Worm (Caenorhabditis elegans) whole organism, young adult: ENCODE results near the gene Y54G2A.12.

Source experiments
- C06A6.2 ChIP-seq: fragments of 200-800 bp; sonication (Bioruptor generic); conservative IDR thresholded peaks from 2 replicates; pipeline ENCODE4 v1.3.6; 2022; ENCODE audit warnings: missing genetic modification characterization, missing compliant biosample characterization
- D2030.7 ChIP-seq: fragments of 200-800 bp; sonication (Bioruptor generic); IDR thresholded peaks from 2 replicates; pipeline ENCODE4 v1.3.6; 2022; ENCODE audit warnings: missing genetic modification reagents, missing genetic modification characterization, missing compliant biosample characterization
- F10E7.11 ChIP-seq: sonication (generic microtip); optimal IDR thresholded peaks from 2 replicates; lab custom pipeline; 2017; ENCODE audit warnings: mild to moderate bottlenecking, missing genetic modification characterization, moderate library complexity, missing compliant biosample characterization
- F39B2.1 ChIP-seq: fragments of 200-800 bp; sonication (Bioruptor generic); IDR thresholded peaks from 2 replicates; pipeline ENCODE4 v1.3.6; 2022; ENCODE audit warnings: missing genetic modification reagents, missing genetic modification characterization, missing compliant biosample characterization
- F49E8.2 ChIP-seq: sonication (generic microtip); optimal IDR thresholded peaks from 3 replicates; lab custom pipeline; 2017; ENCODE audit warnings: missing genetic modification characterization, mild to moderate bottlenecking, missing compliant biosample characterization, antibody characterized with exemption, moderate library complexity; ENCODE audit not compliant: insufficient read depth
- F52B5.7 ChIP-seq: sonication (generic microtip); optimal IDR thresholded peaks from 2 replicates; lab custom pipeline; 2016; ENCODE audit warnings: mild to moderate bottlenecking, missing genetic modification characterization, missing compliant biosample characterization
- F57A8.1 ChIP-seq: fragments of 200-800 bp; sonication (Bioruptor generic); optimal IDR thresholded peaks from 2 replicates; lab custom pipeline; 2018; ENCODE audit warnings: mild to moderate bottlenecking, missing genetic modification characterization, moderate library complexity, missing compliant biosample characterization
- K11D2.4 ChIP-seq: fragments of 200-800 bp; sonication (Bioruptor generic); IDR thresholded peaks from 2 replicates; pipeline ENCODE4 v1.3.6; 2022; ENCODE audit warnings: missing genetic modification reagents, missing genetic modification characterization, missing compliant biosample characterization
- K12H6.12 ChIP-seq: fragments of 200-800 bp; sonication (Bioruptor generic); optimal IDR thresholded peaks from 2 replicates; lab custom pipeline; 2018; ENCODE audit warnings: mild to moderate bottlenecking, missing genetic modification characterization, missing compliant biosample characterization
- Y53F4B.3 ChIP-seq: fragments of 200-800 bp; sonication (Bioruptor generic); IDR thresholded peaks from 2 replicates; pipeline ENCODE4 v1.3.6; 2022; ENCODE audit warnings: missing genetic modification reagents, missing genetic modification characterization, missing compliant biosample characterization
- Y53G8AR.9 ChIP-seq: fragments of 200-800 bp; sonication (Bioruptor generic); conservative IDR thresholded peaks from 2 replicates; pipeline ENCODE4 v1.3.6; 2022; ENCODE audit warnings: missing genetic modification reagents, missing genetic modification characterization, missing compliant biosample characterization
- Y56A3A.18 ChIP-seq: fragments of 200-800 bp; sonication (Bioruptor generic); IDR thresholded peaks from 2 replicates; pipeline ENCODE4 v1.3.6; 2022; ENCODE audit warnings: missing genetic modification reagents, missing genetic modification characterization, missing compliant biosample characterization
- Y95B8A.8 ChIP-seq: fragments of 200-800 bp; sonication (Bioruptor generic); IDR thresholded peaks from 2 replicates; pipeline ENCODE4 v1.3.6; 2022; ENCODE audit warnings: missing genetic modification reagents, missing genetic modification characterization, missing compliant biosample characterization
- akir-1 ChIP-seq: fragments of 200-800 bp; sonication (Bioruptor generic); optimal IDR thresholded peaks from 2 replicates; lab custom pipeline; 2018; ENCODE audit warnings: mild to moderate bottlenecking, missing genetic modification characterization, moderate library complexity, missing compliant biosample characterization
- aptf-3 ChIP-seq: fragments of 200-800 bp; sonication (Bioruptor generic); IDR thresholded peaks from 2 replicates; pipeline ENCODE4 v1.3.6; 2022; ENCODE audit warnings: missing genetic modification characterization, missing compliant biosample characterization
- attf-5 ChIP-seq: fragments of 200-800 bp; sonication (Bioruptor generic); optimal IDR thresholded peaks from 2 replicates; lab custom pipeline; 2018; ENCODE audit warnings: mild to moderate bottlenecking, missing genetic modification characterization, missing compliant biosample characterization
- attf-6 ChIP-seq: fragments of 200-800 bp; sonication (Bioruptor generic); IDR thresholded peaks from 2 replicates; pipeline ENCODE4 v1.3.6; 2022; ENCODE audit warnings: missing genetic modification reagents, missing genetic modification characterization, missing compliant biosample characterization
- cebp-2 ChIP-seq: fragments of 200-800 bp; sonication (Bioruptor generic); IDR thresholded peaks from 2 replicates; pipeline ENCODE4 v1.3.6; 2022; ENCODE audit warnings: missing genetic modification characterization, missing compliant biosample characterization
- ceh-100 ChIP-seq: fragments of 200-800 bp; sonication (Bioruptor generic); IDR thresholded peaks from 2 replicates; pipeline ENCODE4 v1.3.6; 2022; ENCODE audit warnings: missing genetic modification reagents, missing genetic modification characterization, missing compliant biosample characterization
- ceh-79 ChIP-seq: sonication (generic microtip); optimal IDR thresholded peaks from 2 replicates; lab custom pipeline; 2017; ENCODE audit warnings: mild to moderate bottlenecking, missing genetic modification characterization, missing compliant biosample characterization
- chd-7 ChIP-seq: sonication (generic microtip); optimal IDR thresholded peaks from 2 replicates; lab custom pipeline; 2016; ENCODE audit warnings: mild to moderate bottlenecking, missing genetic modification characterization, moderate library complexity, missing compliant biosample characterization
- die-1 ChIP-seq: sonication (generic microtip); optimal IDR thresholded peaks from 2 replicates; lab custom pipeline; 2016; ENCODE audit warnings: missing genotype, mild to moderate bottlenecking, missing genetic modification characterization, missing compliant biosample characterization
- dox-1 ChIP-seq: fragments of 200-800 bp; sonication (Bioruptor generic); IDR thresholded peaks from 2 replicates; pipeline ENCODE4 v1.3.6; 2022; ENCODE audit warnings: missing genetic modification reagents, missing genetic modification characterization, missing compliant biosample characterization
- efl-1 ChIP-seq: fragments of 150-350 bp; optimal IDR thresholded peaks from 2 replicates; lab custom pipeline; 2014; ENCODE audit warnings: missing biosample characterization, missing genetic modification reagents, missing genetic modification characterization
- ets-4 ChIP-seq: fragments of 200-800 bp; sonication (Bioruptor generic); optimal IDR thresholded peaks from 2 replicates; lab custom pipeline; 2018; ENCODE audit warnings: mild to moderate bottlenecking, missing genetic modification characterization, missing compliant biosample characterization
- gei-17 ChIP-seq: fragments of 200-800 bp; sonication (Bioruptor generic); optimal IDR thresholded peaks from 2 replicates; lab custom pipeline; 2018; ENCODE audit warnings: mild to moderate bottlenecking, missing genetic modification characterization, missing compliant biosample characterization
- hmg-1.2 ChIP-seq: fragments of 200-800 bp; sonication (Bioruptor generic); IDR thresholded peaks from 2 replicates; pipeline ENCODE4 v1.3.6; 2022; ENCODE audit warnings: missing genetic modification reagents, missing genetic modification characterization, missing compliant biosample characterization
- hmg-20 ChIP-seq: fragments of 200-800 bp; sonication (Bioruptor generic); IDR thresholded peaks from 2 replicates; pipeline ENCODE4 v1.3.6; 2022; ENCODE audit warnings: missing genetic modification reagents, missing genetic modification characterization, missing compliant biosample characterization
- let-607 ChIP-seq, 2 experiments: fragments of 200-800 bp in 1 of 2; sonication (Bioruptor generic) in 1 of 2; sonication (generic microtip) in 1 of 2; optimal IDR thresholded peaks; 2 replicates each; lab custom pipeline; 2016 to 2018; ENCODE audit warnings: mild to moderate bottlenecking in 2 of 2, missing compliant biosample characterization in 2 of 2, missing genetic modification characterization in 2 of 2, moderate library complexity in 2 of 2, missing genotype in 1 of 2
- lin-26 ChIP-seq: fragments of 200-800 bp; sonication (Bioruptor generic); IDR thresholded peaks from 2 replicates; pipeline ENCODE4 v1.3.6; 2022; ENCODE audit warnings: missing genetic modification reagents, missing genetic modification characterization, missing compliant biosample characterization
- lin-35 ChIP-seq, 3 experiments: fragments of 150-350 bp in 2 of 3; sonication (generic microtip) in 1 of 3; optimal IDR thresholded peaks; 2 replicates each; lab custom pipeline; 2014 to 2018; ENCODE audit warnings: missing biosample characterization in 3 of 3, missing genetic modification characterization in 3 of 3, missing genetic modification reagents in 3 of 3
- lin-40 ChIP-seq: sonication (generic microtip); optimal IDR thresholded peaks from 2 replicates; lab custom pipeline; 2016; ENCODE audit warnings: missing genetic modification characterization, mild to moderate bottlenecking, missing compliant biosample characterization, missing genotype, missing genetic modification reagents
- lir-1 ChIP-seq: fragments of 200-800 bp; sonication (Bioruptor generic); conservative IDR thresholded peaks from 2 replicates; pipeline ENCODE4 v1.3.6; 2022; ENCODE audit warnings: missing genetic modification reagents, missing genetic modification characterization, missing compliant biosample characterization
- lsy-27 ChIP-seq: sonication (generic microtip); optimal IDR thresholded peaks from 2 replicates; lab custom pipeline; 2017; ENCODE audit warnings: missing genetic modification characterization, mild to moderate bottlenecking, missing compliant biosample characterization, antibody characterized with exemption, missing genotype, borderline replicate concordance; ENCODE audit not compliant: insufficient read depth
- madf-10 ChIP-seq: sonication (generic microtip); optimal IDR thresholded peaks from 2 replicates; lab custom pipeline; 2016; ENCODE audit warnings: mild to moderate bottlenecking, missing genetic modification characterization, missing compliant biosample characterization
- madf-6 ChIP-seq: fragments of 200-800 bp; sonication (Bioruptor generic); IDR thresholded peaks from 2 replicates; pipeline ENCODE4 v1.3.6; 2022; ENCODE audit warnings: missing genetic modification reagents, missing genetic modification characterization, missing compliant biosample characterization
- madf-8 ChIP-seq: fragments of 200-800 bp; sonication (Bioruptor generic); conservative IDR thresholded peaks from 2 replicates; pipeline ENCODE4 v1.3.6; 2022; ENCODE audit warnings: missing genetic modification reagents, missing genetic modification characterization, missing compliant biosample characterization
- mel-28 ChIP-seq: sonication (generic microtip); optimal IDR thresholded peaks from 2 replicates; lab custom pipeline; 2016; ENCODE audit warnings: borderline replicate concordance, mild to moderate bottlenecking, missing genetic modification characterization, missing compliant biosample characterization
- nfya-2 ChIP-seq: fragments of 200-800 bp; sonication (Bioruptor generic); IDR thresholded peaks from 2 replicates; pipeline ENCODE4 v1.3.6; 2022; ENCODE audit warnings: missing genetic modification reagents, missing genetic modification characterization, missing compliant biosample characterization
- nfyb-1 ChIP-seq: fragments of 200-800 bp; sonication (Bioruptor generic); IDR thresholded peaks from 2 replicates; pipeline ENCODE4 v1.3.6; 2022; ENCODE audit warnings: missing genetic modification reagents, missing genetic modification characterization, missing compliant biosample characterization
- nhr-120 ChIP-seq: fragments of 200-800 bp; sonication (Bioruptor generic); IDR thresholded peaks from 2 replicates; pipeline ENCODE4 v1.3.6; 2022; ENCODE audit warnings: missing genetic modification characterization, missing compliant biosample characterization
- nhr-27 ChIP-seq: fragments of 200-800 bp; sonication (Bioruptor generic); optimal IDR thresholded peaks from 2 replicates; lab custom pipeline; 2018; ENCODE audit warnings: mild to moderate bottlenecking, missing genetic modification characterization, moderate library complexity, missing compliant biosample characterization
- pbrm-1 ChIP-seq: fragments of 200-800 bp; sonication (Bioruptor generic); IDR thresholded peaks from 2 replicates; pipeline ENCODE4 v1.3.6; 2022; ENCODE audit warnings: missing genetic modification reagents, missing genetic modification characterization, missing compliant biosample characterization
- snpc-1.3 ChIP-seq: sonication (generic microtip); optimal IDR thresholded peaks from 2 replicates; lab custom pipeline; 2017; ENCODE audit warnings: missing genetic modification characterization, mild to moderate bottlenecking, missing compliant biosample characterization, antibody characterized with exemption, moderate library complexity, missing genotype, missing genetic modification reagents; ENCODE audit not compliant: insufficient read depth
- tbp1 ChIP-seq: fragments of 200-800 bp; sonication (Bioruptor generic); optimal IDR thresholded peaks from 2 replicates; lab custom pipeline; 2018; ENCODE audit warnings: mild to moderate bottlenecking, missing genetic modification characterization, missing compliant biosample characterization
- tbx-9 ChIP-seq: sonication (generic microtip); optimal IDR thresholded peaks from 2 replicates; lab custom pipeline; 2016; ENCODE audit warnings: borderline replicate concordance, missing genetic modification characterization, inconsistent platforms, missing compliant biosample characterization
- tlf-1 ChIP-seq: fragments of 200-800 bp; sonication (Bioruptor generic); optimal IDR thresholded peaks from 2 replicates; lab custom pipeline; 2018; ENCODE audit warnings: mild to moderate bottlenecking, missing genetic modification characterization, missing compliant biosample characterization
- unc-130 ChIP-seq: sonication (generic microtip); optimal IDR thresholded peaks from 2 replicates; lab custom pipeline; 2016; ENCODE audit warnings: missing genetic modification reagents, missing genetic modification characterization, missing compliant biosample characterization

Y54G2A.12 gene

ce11 chrIV:2808154-2808553 lies 25.5 kb upstream of the Y54G2A.12 start (continued):
- TF ChIP-seq lir-1 (GFP tag; lab: Robert Waterston, UW) = no peak
- TF ChIP-seq C06A6.2 (GFP tag; lab: Robert Waterston, UW) = no peak
- TF ChIP-seq mel-28 (tag; lab: Kevin White, UChicago) = no peak
- TF ChIP-seq let-607 (tag; optimal IDR thresholded peaks at IDR 0.05; lab: Kevin White, UChicago) = peak in 1 of 2 experiments; percentile 10
- no peak for TF ChIP-seq madf-10 (tag; lab: Kevin White, UChicago)
- 0 out of 2 replicates have a peak, but pooled peaks have one; percentile 30 for TF ChIP-seq attf-6 (GFP tag; lab: Robert Waterston, UW)
- TF ChIP-seq tbx-9 (tag; lab: Kevin White, UChicago) = no peak
- TF ChIP-seq F52B5.7 = peak; percentile 4
- no peak for TF ChIP-seq Y53G8AR.9 (GFP tag; lab: Robert Waterston, UW)
- TF ChIP-seq hmg-20 (GFP tag; lab: Robert Waterston, UW) = no peak
- TF ChIP-seq F57A8.1 = no peak
- no peak for TF ChIP-seq K11D2.4 (GFP tag; lab: Robert Waterston, UW)
- TF ChIP-seq Y56A3A.18 (GFP tag; lab: Robert Waterston, UW) = 0 out of 2 replicates have a peak, but pooled peaks have one; percentile 29
- TF ChIP-seq cebp-2 (GFP tag; lab: Robert Waterston, UW) = peak; percentile 33; the same call in 1 of the 2 replicates
- TF ChIP-seq snpc-1.3 (tag; lab: Kevin White, UChicago) = no peak
- TF ChIP-seq lin-26 (GFP tag; lab: Robert Waterston, UW) = peak; percentile 75; the same call in 1 of the 2 replicates
- TF ChIP-seq efl-1 = no peak
- no peak for TF ChIP-seq gei-17
- TF ChIP-seq Y95B8A.8 (GFP tag; lab: Robert Waterston, UW) = no peak
- TF ChIP-seq nhr-27 (tag; lab: Kevin White, UChicago) = no peak
- no peak for TF ChIP-seq Y53F4B.3
- peak; percentile 1 for TF ChIP-seq K12H6.12
- TF ChIP-seq madf-8 (GFP tag; lab: Robert Waterston, UW) = no peak
- TF ChIP-seq lin-35 (GFP tag; optimal IDR thresholded peaks at IDR 0.05; lab: Kevin White, UChicago) = no peak
- TF ChIP-seq nfya-2 (GFP tag; lab: Robert Waterston, UW) = no peak
- TF ChIP-seq ceh-79 (tag; lab: Kevin White, UChicago) = no peak
- no peak; the same call in 1 of the 2 replicates for TF ChIP-seq madf-6 (GFP tag; lab: Robert Waterston, UW)
- no peak for TF ChIP-seq nhr-120 (GFP tag; lab: Robert Waterston, UW)
- 0 out of 2 replicates have a peak, but pooled peaks have one; percentile 27 for TF ChIP-seq pbrm-1
- no peak for TF ChIP-seq F49E8.2
- TF ChIP-seq dox-1 (GFP tag; lab: Robert Waterston, UW) = peak; percentile 68
- no peak for TF ChIP-seq F10E7.11 (tag; lab: Kevin White, UChicago)
- TF ChIP-seq unc-130 (GFP tag; lab: Kevin White, UChicago) = no peak
- TF ChIP-seq chd-7 (tag; lab: Kevin White, UChicago) = peak; percentile 17
- TF ChIP-seq ets-4 (GFP tag; lab: Kevin White, UChicago) = no peak
- no peak for TF ChIP-seq die-1 (tag; lab: Kevin White, UChicago)
- TF ChIP-seq tlf-1 (GFP tag; lab: Kevin White, UChicago) = no peak
- TF ChIP-seq akir-1 (GFP tag; lab: Kevin White, UChicago) = no peak
- no peak for TF ChIP-seq nfyb-1 (GFP tag; lab: Robert Waterston, UW)
- TF ChIP-seq tbp1 (GFP tag; lab: Kevin White, UChicago) = peak; percentile 89
- TF ChIP-seq ceh-100 = no peak
- TF ChIP-seq lsy-27 (tag; lab: Kevin White, UChicago) = no peak
- TF ChIP-seq F39B2.1 (GFP tag; lab: Robert Waterston, UW) = no peak
- peak; percentile 62 for TF ChIP-seq D2030.7 (GFP tag; lab: Robert Waterston, UW)
- TF ChIP-seq attf-5 = no peak
- no peak for TF ChIP-seq aptf-3 (GFP tag; lab: Robert Waterston, UW)
- TF ChIP-seq hmg-1.2 (GFP tag; lab: Robert Waterston, UW) = peak; percentile 59
- TF ChIP-seq lin-40 (tag; lab: Kevin White, UChicago) = no peak
